Fruit fly (Drosophila melanogaster): Measurements from ENCODE around the gene Poxm.

Poxm gene

DNA sequence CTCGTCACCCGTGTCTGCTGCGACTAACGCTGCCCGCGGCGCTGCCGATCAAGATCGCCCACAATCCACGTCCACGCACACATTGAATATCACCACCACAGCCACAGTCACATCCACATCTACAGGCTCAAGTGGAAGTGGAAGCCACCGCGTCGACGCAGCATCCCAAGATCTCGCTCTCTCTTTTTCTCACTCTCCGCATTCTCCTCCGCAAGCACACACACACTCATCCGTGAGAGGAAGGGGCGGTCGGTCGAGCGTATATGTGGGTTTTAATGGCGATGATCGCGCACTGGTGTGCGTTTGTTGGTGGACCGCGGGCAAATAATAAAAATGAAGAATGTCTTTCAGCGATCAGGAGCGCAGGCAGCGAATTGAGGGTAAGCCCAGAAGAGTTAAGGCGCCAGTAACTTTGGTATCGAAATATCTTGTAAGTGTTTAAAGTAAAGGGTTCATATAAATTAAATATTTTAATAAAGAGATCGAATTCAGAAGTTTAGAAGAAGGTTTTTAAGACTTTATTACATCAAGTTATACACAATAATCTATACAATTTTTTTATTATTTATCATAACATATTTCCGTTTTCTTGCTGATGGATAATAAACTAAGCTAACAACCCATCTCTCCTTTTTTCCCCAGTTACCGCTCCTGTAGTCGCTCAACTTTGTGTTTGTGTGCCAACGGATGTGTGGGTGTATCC lies at the start of gene Poxm:
Gene Poxm (minus strand): TSS at position 25 of the 703 bp plus-strand sequence.
- TF ChIP-seq HLH106 (tag; optimal IDR thresholded peaks at IDR 0.05) (peak; percentile 95), CG32264 (GFP tag; optimal IDR thresholded peaks at IDR 0.05) (peak; percentile 1), CG9705 (GFP tag; optimal IDR thresholded peaks at IDR 0.05) (peak; percentile 87), Dif (GFP tag; optimal IDR thresholded peaks at IDR 0.05; ENCODE audit: partially characterized antibody) (peak; percentile 78), woc (GFP tag; optimal IDR thresholded peaks at IDR 0.05) (no peak), Hr78 (GFP tag; optimal IDR thresholded peaks at IDR 0.05) (no peak), sage (GFP tag; optimal IDR thresholded peaks at IDR 0.05) (peak; percentile 69), Sp1 (GFP tag; optimal IDR thresholded peaks at IDR 0.05) (peak; percentile 94), Jra (GFP tag; optimal IDR thresholded peaks at IDR 0.05) (peak; percentile 26), foxo (GFP tag; optimal IDR thresholded peaks at IDR 0.05) (peak in 1 of 2 experiments; percentile 93), pan (optimal IDR thresholded peaks at IDR 0.05) (no peak), sv (GFP tag; optimal IDR thresholded peaks at IDR 0.05) (peak; percentile 83), GATAd (GFP tag; optimal IDR thresholded peaks at IDR 0.05) (no peak), Vsx2 (GFP tag; optimal IDR thresholded peaks at IDR 0.05; ENCODE audit: partially characterized antibody) (no peak), Rel (GFP tag; optimal IDR thresholded peaks at IDR 0.05) (no peak), Rel (tag; optimal IDR thresholded peaks at IDR 0.05) (peak; percentile 54), lola (GFP tag; optimal IDR thresholded peaks at IDR 0.05) (no peak), Abd-B (GFP tag; optimal IDR thresholded peaks at IDR 0.05) (no peak), ey (GFP tag; optimal IDR thresholded peaks at IDR 0.05) (peak; percentile 79), Dfd (GFP tag; optimal IDR thresholded peaks at IDR 0.05) (peak; percentile 83), psq (GFP tag; optimal IDR thresholded peaks at IDR 0.05) (peak; percentile 89), br (GFP tag; optimal IDR thresholded peaks at IDR 0.05) (peak; percentile 62), dmrt93B (GFP tag; optimal IDR thresholded peaks at IDR 0.05) (peak; percentile 97), h (GFP tag; optimal IDR thresholded peaks at IDR 0.05) (peak; percentile 90), rgr (GFP tag; optimal IDR thresholded peaks at IDR 0.05) (peak; percentile 81), CrebA (GFP tag; optimal IDR thresholded peaks at IDR 0.05; ENCODE audit: borderline replicate concordance) (no peak), dsf (GFP tag; optimal IDR thresholded peaks at IDR 0.05; ENCODE audit: borderline replicate concordance) (peak; percentile 46), brk (GFP tag; optimal IDR thresholded peaks at IDR 0.05) (no peak), Myc (optimal IDR thresholded peaks at IDR 0.05) (no peak), Mio (GFP tag; optimal IDR thresholded peaks at IDR 0.05) (peak; percentile 17), tai (GFP tag; optimal IDR thresholded peaks at IDR 0.05) (no peak), usp (GFP tag; optimal IDR thresholded peaks at IDR 0.05) (no peak), Hnf4 (GFP tag; optimal IDR thresholded peaks at IDR 0.05) (peak; percentile 49), N (GFP tag; optimal IDR thresholded peaks at IDR 0.05) (peak; percentile 44), Hr83 (GFP tag; optimal IDR thresholded peaks at IDR 0.05; ENCODE audit: poor library complexity, severe bottlenecking) (peak; percentile 19), OdsH (GFP tag; optimal IDR thresholded peaks at IDR 0.05) (peak; percentile 85), jim (GFP tag; optimal IDR thresholded peaks at IDR 0.05) (no peak), dl (GFP tag; optimal IDR thresholded peaks at IDR 0.05; ENCODE audit: insufficient read depth in 1 of 2, partially characterized antibody in 2 of 2) (peak; percentile 45 to 52), fru (GFP tag; optimal IDR thresholded peaks at IDR 0.05) (peak; percentile 90)

DNA sequence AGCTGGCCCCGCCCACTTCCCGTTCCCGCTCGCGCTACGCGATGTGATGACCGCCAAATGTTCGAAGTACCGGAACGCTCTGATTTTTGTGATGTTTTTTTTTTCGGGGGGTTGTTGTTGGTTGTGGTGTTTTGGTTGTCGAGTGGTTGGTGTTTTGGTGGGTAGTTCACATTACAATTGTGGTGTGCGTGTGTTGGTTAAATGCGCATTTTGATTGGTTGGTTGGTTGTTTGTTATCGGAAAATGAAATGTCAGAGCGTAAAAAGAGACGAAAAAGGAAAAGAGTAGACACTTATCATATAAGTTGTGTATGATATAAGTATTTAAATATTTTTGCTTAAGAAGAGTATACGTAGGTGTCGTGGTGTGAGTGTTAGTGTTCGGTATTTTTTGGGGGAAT lies 35.0 kb upstream of the Poxm start:
- TF ChIP-seq CrebA (GFP tag; optimal IDR thresholded peaks at IDR 0.05; ENCODE audit: borderline replicate concordance), result no peak
- no peak for TF ChIP-seq dl (GFP tag; optimal IDR thresholded peaks at IDR 0.05; ENCODE audit: insufficient read depth in 1 of 2, partially characterized antibody in 2 of 2)
- no peak for TF ChIP-seq rgr (GFP tag; optimal IDR thresholded peaks at IDR 0.05)
- no peak for TF ChIP-seq HLH106 (tag; optimal IDR thresholded peaks at IDR 0.05)
- no peak for TF ChIP-seq pan (optimal IDR thresholded peaks at IDR 0.05)
- no peak for TF ChIP-seq CG32264 (GFP tag; optimal IDR thresholded peaks at IDR 0.05)
- TF ChIP-seq OdsH (GFP tag; optimal IDR thresholded peaks at IDR 0.05), result no peak
- no peak for TF ChIP-seq jim (GFP tag; optimal IDR thresholded peaks at IDR 0.05)
- TF ChIP-seq Dif (GFP tag; optimal IDR thresholded peaks at IDR 0.05; ENCODE audit: partially characterized antibody), result no peak
- TF ChIP-seq Myc (optimal IDR thresholded peaks at IDR 0.05), result no peak
- no peak for TF ChIP-seq dmrt93B (GFP tag; optimal IDR thresholded peaks at IDR 0.05)
- TF ChIP-seq tai (GFP tag; optimal IDR thresholded peaks at IDR 0.05), result no peak
- no peak for TF ChIP-seq fru (GFP tag; optimal IDR thresholded peaks at IDR 0.05)
- no peak for TF ChIP-seq Rel (GFP tag; optimal IDR thresholded peaks at IDR 0.05)
- no peak for TF ChIP-seq Rel (tag; optimal IDR thresholded peaks at IDR 0.05)
- no peak for TF ChIP-seq Mio (GFP tag; optimal IDR thresholded peaks at IDR 0.05)
- TF ChIP-seq Jra (GFP tag; optimal IDR thresholded peaks at IDR 0.05), result no peak
- no peak for TF ChIP-seq Abd-B (GFP tag; optimal IDR thresholded peaks at IDR 0.05)
- TF ChIP-seq woc (GFP tag; optimal IDR thresholded peaks at IDR 0.05), result no peak
- TF ChIP-seq Hr78 (GFP tag; optimal IDR thresholded peaks at IDR 0.05), result no peak
